Worm (Caenorhabditis elegans) whole organism, L2 larva: ENCODE results near the gene C07B5.2.

ENCODE experiments used
- C34F6.9 ChIP-seq: fragments of 150-350 bp; optimal IDR thresholded peaks from 2 replicates; lab custom pipeline; 2014; ENCODE audit warnings: missing biosample characterization, missing genetic modification characterization
- F13H6.1 ChIP-seq: sonication (generic microtip); optimal IDR thresholded peaks from 2 replicates; lab custom pipeline; 2016; ENCODE audit warnings: missing genetic modification characterization, missing compliant biosample characterization
- R02D3.7 ChIP-seq: fragments of 150-350 bp; optimal IDR thresholded peaks from 2 replicates; lab custom pipeline; 2014; ENCODE audit warnings: missing biosample characterization, missing genetic modification characterization
- ZK546.5 ChIP-seq: sonication (generic microtip); optimal IDR thresholded peaks from 2 replicates; lab custom pipeline; 2017; ENCODE audit warnings: missing biosample characterization, missing genetic modification characterization
- aly-2 ChIP-seq: fragments of 150-350 bp; optimal IDR thresholded peaks from 2 replicates; lab custom pipeline; 2014; ENCODE audit warnings: missing biosample characterization, missing genetic modification characterization
- ama-1 ChIP-seq: fragments of 150-350 bp; optimal IDR thresholded peaks from 2 replicates; lab custom pipeline; 2018; ENCODE audit warnings: inconsistent platforms
- blmp-1 ChIP-seq: sonication (generic microtip); optimal IDR thresholded peaks from 2 replicates; lab custom pipeline; 2017; ENCODE audit warnings: missing genetic modification characterization, mild to moderate bottlenecking, missing compliant biosample characterization, antibody characterized with exemption, moderate library complexity; ENCODE audit not compliant: insufficient read depth
- ceh-16 ChIP-seq: fragments of 150-350 bp; optimal IDR thresholded peaks from 2 replicates; lab custom pipeline; 2014; ENCODE audit warnings: missing biosample characterization, missing genetic modification characterization
- ceh-82 ChIP-seq: fragments of 150-350 bp; optimal IDR thresholded peaks from 2 replicates; lab custom pipeline; 2014; ENCODE audit warnings: missing biosample characterization, missing genetic modification characterization
- crh-2 ChIP-seq: sonication (generic microtip); optimal IDR thresholded peaks from 2 replicates; lab custom pipeline; 2017; ENCODE audit warnings: missing biosample characterization, missing genetic modification characterization
- dmd-4 ChIP-seq: sonication (generic microtip); optimal IDR thresholded peaks from 2 replicates; lab custom pipeline; 2017; ENCODE audit warnings: missing biosample characterization, missing genetic modification characterization
- egl-27 ChIP-seq: sonication (generic microtip); optimal IDR thresholded peaks from 3 replicates; lab custom pipeline; 2017; ENCODE audit warnings: missing biosample characterization, missing genetic modification reagents, missing genetic modification characterization
- elt-1 ChIP-seq: fragments of 150-350 bp; optimal IDR thresholded peaks from 2 replicates; lab custom pipeline; 2014; ENCODE audit warnings: missing biosample characterization, missing genetic modification characterization
- elt-3 ChIP-seq: sonication (generic microtip); optimal IDR thresholded peaks from 2 replicates; lab custom pipeline; 2017; ENCODE audit warnings: missing biosample characterization, missing genetic modification characterization
- fos-1 ChIP-seq: fragments of 150-350 bp; optimal IDR thresholded peaks from 2 replicates; lab custom pipeline; 2014; ENCODE audit warnings: missing biosample characterization, missing genetic modification characterization
- gmeb-1 ChIP-seq: fragments of 150-350 bp; optimal IDR thresholded peaks from 2 replicates; lab custom pipeline; 2014; ENCODE audit warnings: missing biosample characterization, missing genetic modification characterization
- lin-11 ChIP-seq: fragments of 150-350 bp; sonication (generic microtip); optimal IDR thresholded peaks from 2 replicates; lab custom pipeline; 2014; ENCODE audit warnings: missing biosample characterization, missing genetic modification characterization, inconsistent platforms, mixed read lengths
- lin-13 ChIP-seq: fragments of 150-350 bp; optimal IDR thresholded peaks from 2 replicates; lab custom pipeline; 2014; ENCODE audit warnings: missing biosample characterization, missing genetic modification reagents, missing genetic modification characterization
- lin-39 ChIP-seq: fragments of 150-350 bp; optimal IDR thresholded peaks from 2 replicates; lab custom pipeline; 2014; ENCODE audit warnings: missing biosample characterization, missing genetic modification reagents, missing genetic modification characterization
- lsy-2 ChIP-seq, 2 experiments: fragments of 150-350 bp in 1 of 2; sonication (generic microtip) in 1 of 2; optimal IDR thresholded peaks; 2 replicates each; lab custom pipeline; 2014 to 2017; ENCODE audit warnings: missing biosample characterization in 2 of 2, missing genetic modification characterization in 2 of 2
- mbf-1 ChIP-seq: sonication (generic microtip); optimal IDR thresholded peaks from 2 replicates; lab custom pipeline; 2017; ENCODE audit warnings: missing biosample characterization, missing genetic modification characterization
- nhr-10 ChIP-seq: sonication (generic microtip); optimal IDR thresholded peaks from 2 replicates; lab custom pipeline; 2017; ENCODE audit warnings: missing biosample characterization, missing genetic modification characterization
- nhr-11 ChIP-seq: fragments of 150-350 bp; optimal IDR thresholded peaks from 2 replicates; lab custom pipeline; 2014; ENCODE audit warnings: missing biosample characterization, missing genetic modification characterization
- nhr-12 ChIP-seq: fragments of 150-350 bp; optimal IDR thresholded peaks from 2 replicates; lab custom pipeline; 2014; ENCODE audit warnings: missing biosample characterization, missing genetic modification characterization
- nhr-129 ChIP-seq: fragments of 150-350 bp; optimal IDR thresholded peaks from 2 replicates; lab custom pipeline; 2014; ENCODE audit warnings: missing biosample characterization, missing genetic modification characterization
- nhr-21 ChIP-seq: fragments of 150-350 bp; optimal IDR thresholded peaks from 2 replicates; lab custom pipeline; 2014; ENCODE audit warnings: missing biosample characterization, missing genetic modification characterization
- nhr-23 ChIP-seq: fragments of 150-350 bp; optimal IDR thresholded peaks from 2 replicates; lab custom pipeline; 2014; ENCODE audit warnings: missing biosample characterization, missing genetic modification reagents, missing genetic modification characterization
- nhr-237 ChIP-seq: fragments of 150-350 bp; optimal IDR thresholded peaks from 2 replicates; lab custom pipeline; 2014; ENCODE audit warnings: missing biosample characterization, missing genetic modification characterization
- nhr-25 ChIP-seq: fragments of 150-350 bp; sonication (generic microtip); optimal IDR thresholded peaks from 3 replicates; lab custom pipeline; 2014; ENCODE audit warnings: missing biosample characterization, missing genetic modification characterization
- nhr-6 ChIP-seq: fragments of 150-350 bp; optimal IDR thresholded peaks from 2 replicates; lab custom pipeline; 2014; ENCODE audit warnings: missing biosample characterization, missing genetic modification characterization
- nhr-77 ChIP-seq: fragments of 150-350 bp; optimal IDR thresholded peaks from 2 replicates; lab custom pipeline; 2014; ENCODE audit warnings: missing biosample characterization, missing genetic modification characterization
- peb-1 ChIP-seq: fragments of 150-350 bp; optimal IDR thresholded peaks from 2 replicates; lab custom pipeline; 2014; ENCODE audit warnings: missing biosample characterization, missing genetic modification characterization
- sem-4 ChIP-seq: fragments of 150-350 bp; optimal IDR thresholded peaks from 2 replicates; lab custom pipeline; 2014; ENCODE audit warnings: missing biosample characterization, missing genetic modification reagents, missing genetic modification characterization
- skn-1 ChIP-seq: sonication (generic microtip); optimal IDR thresholded peaks from 2 replicates; lab custom pipeline; 2017; ENCODE audit warnings: missing biosample characterization, missing genetic modification characterization
- sma-3 ChIP-seq: sonication (generic microtip); optimal IDR thresholded peaks from 2 replicates; lab custom pipeline; 2016; ENCODE audit warnings: missing genetic modification reagents, missing genetic modification characterization, missing compliant biosample characterization
- sma-9 ChIP-seq, 2 experiments: fragments of 150-350 bp in 1 of 2; sonication (generic microtip) in 1 of 2; optimal IDR thresholded peaks; 2 replicates each; lab custom pipeline; 2014 to 2016; ENCODE audit warnings: missing genetic modification characterization in 2 of 2, mild to moderate bottlenecking in 1 of 2, missing biosample characterization in 1 of 2, missing compliant biosample characterization in 1 of 2, missing genetic modification reagents in 1 of 2, moderate library complexity in 1 of 2
- snpc-4 ChIP-seq: fragments of 150-350 bp; optimal IDR thresholded peaks from 2 replicates; lab custom pipeline; 2014; ENCODE audit warnings: missing biosample characterization, missing genetic modification characterization
- unc-55 ChIP-seq: fragments of 150-350 bp; sonication (generic microtip); optimal IDR thresholded peaks from 3 replicates; lab custom pipeline; 2014; ENCODE audit warnings: missing biosample characterization, missing genetic modification reagents, missing genetic modification characterization
- unc-62 ChIP-seq: fragments of 150-350 bp; optimal IDR thresholded peaks from 2 replicates; lab custom pipeline; 2014; ENCODE audit warnings: missing biosample characterization, missing genetic modification reagents, missing genetic modification characterization
- zag-1 ChIP-seq: fragments of 150-350 bp; optimal IDR thresholded peaks from 2 replicates; lab custom pipeline; 2014; ENCODE audit warnings: missing biosample characterization, missing genetic modification characterization
- ztf-11 ChIP-seq: sonication (generic microtip); optimal IDR thresholded peaks from 2 replicates; lab custom pipeline; 2017; ENCODE audit warnings: missing biosample characterization, missing genetic modification characterization
- ztf-4 ChIP-seq: fragments of 150-350 bp; optimal IDR thresholded peaks from 2 replicates; lab custom pipeline; 2014; ENCODE audit warnings: missing biosample characterization, missing genetic modification characterization

C07B5.2 gene

ce11 chrX:9486160-9486559, 30.8 kb downstream of the C07B5.2 start:
- TF ChIP-seq unc-62 (GFP tag; lab: Kevin White, UChicago) (no peak), lsy-2 (tag; optimal IDR thresholded peaks at IDR 0.05; lab: Kevin White, UChicago) (no peak), F13H6.1 (tag; lab: Kevin White, UChicago) (no peak), ztf-4 (tag; lab: Kevin White, UChicago) (no peak), ama-1 (lab: Kevin White, UChicago) (no peak), nhr-237 (tag; lab: Kevin White, UChicago) (no peak), snpc-4 (tag; lab: Kevin White, UChicago) (no peak), lin-39 (tag; lab: Kevin White, UChicago) (no peak)

ce11 chrX:9483754-9484153, 33.3 kb downstream of the C07B5.2 start:
- TF ChIP-seq blmp-1 (tag; lab: Kevin White, UChicago) (no peak), nhr-10 (tag; lab: Kevin White, UChicago) (no peak), R02D3.7 (tag; lab: Kevin White, UChicago) (no peak), unc-55 (GFP tag; lab: Kevin White, UChicago) (no peak)

- no peak for TF ChIP-seq lin-39 (tag; lab: Kevin White, UChicago)
- TF ChIP-seq dmd-4 (tag; lab: Kevin White, UChicago) = no peak
- no peak for TF ChIP-seq lsy-2 (tag; optimal IDR thresholded peaks at IDR 0.05; lab: Kevin White, UChicago)
- TF ChIP-seq lin-11 (tag; lab: Kevin White, UChicago) = no peak
- no peak for TF ChIP-seq aly-2 (tag; lab: Kevin White, UChicago)
- no peak for TF ChIP-seq F13H6.1 (tag; lab: Kevin White, UChicago)
- no peak for TF ChIP-seq nhr-12 (tag; lab: Kevin White, UChicago)
- no peak for TF ChIP-seq gmeb-1
- no peak for TF ChIP-seq nhr-6
- no peak for TF ChIP-seq nhr-77 (tag; lab: Kevin White, UChicago)
- no peak for TF ChIP-seq crh-2 (tag; lab: Kevin White, UChicago)
- TF ChIP-seq elt-3 (tag; lab: Kevin White, UChicago) = no peak
- TF ChIP-seq ceh-16 (tag; lab: Kevin White, UChicago) = no peak
- no peak for TF ChIP-seq blmp-1 (tag; lab: Kevin White, UChicago)
Measured at ce11 chrX:9476752-9477151, 40.3 kb downstream of the C07B5.2 start.

- TF ChIP-seq nhr-129 (tag; lab: Kevin White, UChicago) (no peak), nhr-77 (tag; lab: Kevin White, UChicago) (no peak), nhr-11 (tag; lab: Kevin White, UChicago) (no peak), sem-4 (tag; lab: Kevin White, UChicago) (no peak), skn-1 (no peak), ZK546.5 (tag; lab: Kevin White, UChicago) (no peak), nhr-21 (tag; lab: Kevin White, UChicago) (no peak), blmp-1 (tag; lab: Kevin White, UChicago) (no peak), sma-9 (GFP tag; optimal IDR thresholded peaks at IDR 0.05; lab: Kevin White, UChicago) (no peak), sma-9 (tag; optimal IDR thresholded peaks at IDR 0.05; lab: Kevin White, UChicago) (no peak), lin-11 (tag; lab: Kevin White, UChicago) (no peak), crh-2 (tag; lab: Kevin White, UChicago) (no peak), ztf-11 (tag; lab: Kevin White, UChicago) (no peak), elt-1 (tag; lab: Kevin White, UChicago) (no peak), nhr-25 (tag; lab: Kevin White, UChicago) (no peak), lin-39 (tag; lab: Kevin White, UChicago) (no peak)
Measured at ce11 chrX:9472170-9472569, 44.8 kb downstream of the C07B5.2 start, which contains the start of gene gap-2. Gene gap-2 (plus strand): TSS chrX:9472470.

DNA sequence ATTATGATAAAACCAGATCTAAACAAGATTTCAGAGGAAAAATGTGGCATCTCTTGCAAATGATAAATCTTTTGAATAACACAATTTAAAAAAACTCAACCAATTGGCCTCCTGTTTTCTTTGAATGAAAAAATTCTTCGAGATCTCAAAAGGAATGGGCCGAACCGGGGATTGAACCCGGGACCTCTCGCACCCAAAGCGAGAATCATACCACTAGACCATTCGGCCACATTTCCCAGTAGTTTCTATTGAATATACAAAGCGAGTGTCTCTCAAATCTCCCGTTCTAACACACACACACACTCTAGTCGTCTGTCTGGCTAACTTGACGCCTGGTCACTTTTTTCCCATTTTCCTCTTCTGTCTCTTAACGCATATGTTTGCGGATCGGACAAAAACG, 49.4 kb downstream of the C07B5.2 start:
- TF ChIP-seq blmp-1 (tag; lab: Kevin White, UChicago) = peak; percentile 31
- TF ChIP-seq aly-2 (tag; lab: Kevin White, UChicago) = no peak
- TF ChIP-seq ZK546.5 (tag; lab: Kevin White, UChicago) = no peak
- peak; percentile 58 for TF ChIP-seq egl-27 (tag; lab: Kevin White, UChicago)
- TF ChIP-seq sma-9 (GFP tag; optimal IDR thresholded peaks at IDR 0.05; lab: Kevin White, UChicago) = peak; percentile 74
- TF ChIP-seq sma-9 (tag; optimal IDR thresholded peaks at IDR 0.05; lab: Kevin White, UChicago) = no peak
- TF ChIP-seq nhr-237 (tag; lab: Kevin White, UChicago) = no peak
- peak; percentile 67 for TF ChIP-seq zag-1 (tag; lab: Kevin White, UChicago)
- TF ChIP-seq sma-3 (GFP tag; lab: Kevin White, UChicago) = peak; percentile 69
- peak; percentile 76 for TF ChIP-seq crh-2 (tag; lab: Kevin White, UChicago)
- TF ChIP-seq ceh-82 (tag; lab: Kevin White, UChicago) = no peak
- no peak for TF ChIP-seq nhr-10 (tag; lab: Kevin White, UChicago)
- TF ChIP-seq fos-1 (tag; lab: Kevin White, UChicago) = peak; percentile 69
- no peak for TF ChIP-seq elt-3 (tag; lab: Kevin White, UChicago)
- TF ChIP-seq ama-1 (lab: Kevin White, UChicago) = no peak
- TF ChIP-seq nhr-23 = no peak
- TF ChIP-seq peb-1 (tag; lab: Kevin White, UChicago) = no peak
- no peak for TF ChIP-seq lin-11 (tag; lab: Kevin White, UChicago)
- peak; percentile 83 for TF ChIP-seq nhr-21 (tag; lab: Kevin White, UChicago)
- no peak for TF ChIP-seq mbf-1 (tag; lab: Kevin White, UChicago)
- peak; percentile 68 for TF ChIP-seq lin-13 (GFP tag; lab: Kevin White, UChicago)
- TF ChIP-seq skn-1 = peak; percentile 29
- no peak for TF ChIP-seq snpc-4 (tag; lab: Kevin White, UChicago)
- TF ChIP-seq nhr-6 = peak; percentile 19
- no peak for TF ChIP-seq ztf-11 (tag; lab: Kevin White, UChicago)
- TF ChIP-seq C34F6.9 (tag; lab: Kevin White, UChicago) = peak; percentile 54
